Worm (Caenorhabditis elegans): ENCODE results near the gene rpl-36.

Gene rpl-36

DNA sequence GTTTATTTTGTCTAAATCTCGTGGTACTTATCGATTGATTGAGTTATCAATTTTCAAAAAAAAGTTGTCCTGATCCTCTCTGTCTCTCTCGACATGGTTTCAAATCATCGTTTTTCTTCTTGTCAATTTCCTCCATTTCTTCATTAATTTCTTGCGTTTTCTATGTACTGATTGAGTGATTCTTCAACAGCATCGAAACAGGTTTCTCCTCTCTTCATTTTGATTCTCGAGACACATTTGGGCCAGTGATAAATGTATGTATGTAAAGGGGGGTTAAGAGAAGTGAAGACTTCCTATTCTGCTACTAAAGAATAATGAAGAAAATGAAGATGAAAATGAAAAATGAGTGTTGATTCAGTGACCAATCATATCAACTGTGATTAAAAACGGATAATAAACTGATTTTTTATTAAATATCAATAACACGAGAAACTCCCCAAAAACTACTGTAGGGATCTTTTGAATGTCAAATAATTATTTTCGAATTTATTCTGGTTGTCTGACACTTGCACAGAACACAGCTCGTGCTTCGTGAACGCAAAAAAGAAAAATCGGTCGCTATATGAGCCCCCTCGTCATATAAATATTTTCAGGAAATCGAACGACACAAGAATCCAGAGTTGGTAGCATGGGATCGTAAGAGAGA lies 23.2 kb downstream of the rpl-36 start:
- TF ChIP-seq ztf-23 (GFP tag; IDR thresholded peaks at IDR 0.05) = no peak
- no peak for TF ChIP-seq tab-1 (GFP tag; IDR thresholded peaks at IDR 0.05)
- TF ChIP-seq klf-2 (GFP tag; conservative IDR thresholded peaks at IDR 0.05) = no peak
- TF ChIP-seq cog-1 (tag; optimal IDR thresholded peaks at IDR 0.05) = no peak
- TF ChIP-seq ztf-29 (GFP tag; IDR thresholded peaks at IDR 0.05) = no peak
- TF ChIP-seq med-1 (GFP tag; optimal IDR thresholded peaks at IDR 0.05; ENCODE audit: insufficient read depth) = no peak
- TF ChIP-seq T22C8.4 (GFP tag; IDR thresholded peaks at IDR 0.05) = no peak
- TF ChIP-seq flt-1 (GFP tag; IDR thresholded peaks at IDR 0.05) = no peak
- TF ChIP-seq ref-1 (GFP tag; conservative IDR thresholded peaks at IDR 0.05) = no peak

DNA sequence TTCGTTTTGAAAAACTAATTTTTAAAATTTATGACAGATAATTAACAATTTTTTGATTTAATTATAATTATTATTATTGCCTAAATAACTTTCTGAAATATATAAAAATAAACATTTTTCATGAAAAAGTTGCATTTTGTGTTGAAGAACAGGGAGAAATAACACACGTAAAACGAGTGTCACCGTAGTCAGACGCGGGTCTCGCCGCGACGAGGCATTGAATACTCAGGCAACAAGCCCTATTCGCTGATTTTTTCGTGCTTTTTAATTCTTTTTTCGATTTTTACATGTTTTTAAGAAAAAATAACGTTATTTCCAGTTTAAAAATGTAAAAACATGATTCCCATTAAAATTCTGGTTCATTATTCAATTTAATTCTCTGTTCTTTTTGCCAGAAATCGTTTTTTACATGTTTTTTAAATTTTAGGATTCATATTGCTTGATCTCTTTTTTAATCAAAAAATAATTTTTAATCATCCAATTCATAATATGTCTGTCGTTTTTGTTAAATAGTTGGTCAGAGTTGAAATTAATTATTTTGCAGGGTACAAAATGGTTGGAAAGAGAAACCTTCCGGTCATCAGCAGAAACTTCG lies 27.9 kb downstream of the rpl-36 start, which contains the start of gene rpl-6:
TSS of gene rpl-6 (plus strand) at position 545 of the 595 bp plus-strand sequence.
- TF ChIP-seq flt-1 (GFP tag; IDR thresholded peaks at IDR 0.05) = 0 out of 2 replicates have a peak, but pooled peaks have one; percentile 13
- 0 out of 2 replicates have a peak, but pooled peaks have one; percentile 28 for TF ChIP-seq ztf-23 (GFP tag; IDR thresholded peaks at IDR 0.05)
- peak; percentile 66 for TF ChIP-seq cog-1 (tag; optimal IDR thresholded peaks at IDR 0.05)
- peak; percentile 61; the same call in 1 of the 2 replicates for TF ChIP-seq ztf-29 (GFP tag; IDR thresholded peaks at IDR 0.05)
- TF ChIP-seq T22C8.4 (GFP tag; IDR thresholded peaks at IDR 0.05) = no peak

- TF ChIP-seq med-1 (GFP tag; optimal IDR thresholded peaks at IDR 0.05; ENCODE audit: insufficient read depth) (no peak), ref-1 (GFP tag; conservative IDR thresholded peaks at IDR 0.05) (no peak), flt-1 (GFP tag; IDR thresholded peaks at IDR 0.05) (no peak), cog-1 (tag; optimal IDR thresholded peaks at IDR 0.05) (no peak), ztf-29 (GFP tag; IDR thresholded peaks at IDR 0.05) (no peak), klf-2 (GFP tag; conservative IDR thresholded peaks at IDR 0.05) (no peak), ztf-23 (GFP tag; IDR thresholded peaks at IDR 0.05) (no peak), tab-1 (GFP tag; IDR thresholded peaks at IDR 0.05) (no peak), T22C8.4 (GFP tag; IDR thresholded peaks at IDR 0.05) (no peak)
These were observed 29.7 kb downstream of the rpl-36 start, which contains the start of gene R151.2 for ce11 chrIII:7209721-7210120. Gene R151.2, plus strand, starts transcription at chrIII:7209967.

ce11 chrIII:7210486-7210885 lies 30.4 kb downstream of the rpl-36 start:
- TF ChIP-seq med-1 (GFP tag; optimal IDR thresholded peaks at IDR 0.05; ENCODE audit: insufficient read depth) (no peak), cog-1 (tag; optimal IDR thresholded peaks at IDR 0.05) (no peak), flt-1 (GFP tag; IDR thresholded peaks at IDR 0.05) (no peak), ztf-29 (GFP tag; IDR thresholded peaks at IDR 0.05) (no peak), ref-1 (GFP tag; conservative IDR thresholded peaks at IDR 0.05) (no peak), klf-2 (GFP tag; conservative IDR thresholded peaks at IDR 0.05) (no peak), ztf-23 (GFP tag; IDR thresholded peaks at IDR 0.05) (no peak), T22C8.4 (GFP tag; IDR thresholded peaks at IDR 0.05) (no peak), tab-1 (GFP tag; IDR thresholded peaks at IDR 0.05) (no peak)

DNA sequence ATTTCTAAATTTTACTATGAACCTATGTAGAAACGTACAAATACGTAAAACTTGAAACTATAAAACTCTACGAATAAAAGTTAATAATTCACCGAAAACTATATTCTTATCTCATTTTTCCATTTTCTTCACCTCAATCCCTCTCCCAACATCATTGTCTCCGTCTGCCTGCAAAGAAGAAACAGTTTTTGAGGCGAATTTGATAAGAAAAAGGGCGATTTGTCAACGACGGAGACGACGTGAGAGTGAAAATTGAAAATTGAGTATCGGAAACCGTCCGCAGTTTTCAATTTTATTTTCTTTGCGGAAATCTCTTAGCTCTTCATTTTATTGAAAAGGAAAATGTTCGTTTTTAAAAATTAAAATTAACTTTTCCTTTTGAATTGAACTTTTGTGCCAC lies 32.0 kb downstream of the rpl-36 start:
- TF ChIP-seq klf-2 (GFP tag; conservative IDR thresholded peaks at IDR 0.05) = no peak
- no peak for TF ChIP-seq ztf-23 (GFP tag; IDR thresholded peaks at IDR 0.05)
- TF ChIP-seq flt-1 (GFP tag; IDR thresholded peaks at IDR 0.05) = no peak
- no peak for TF ChIP-seq tab-1 (GFP tag; IDR thresholded peaks at IDR 0.05)
- TF ChIP-seq ref-1 (GFP tag; conservative IDR thresholded peaks at IDR 0.05) = no peak
- TF ChIP-seq ztf-29 (GFP tag; IDR thresholded peaks at IDR 0.05) = no peak
- no peak for TF ChIP-seq cog-1 (tag; optimal IDR thresholded peaks at IDR 0.05)
- no peak for TF ChIP-seq T22C8.4 (GFP tag; IDR thresholded peaks at IDR 0.05)
- TF ChIP-seq med-1 (GFP tag; optimal IDR thresholded peaks at IDR 0.05; ENCODE audit: insufficient read depth) = no peak

DNA sequence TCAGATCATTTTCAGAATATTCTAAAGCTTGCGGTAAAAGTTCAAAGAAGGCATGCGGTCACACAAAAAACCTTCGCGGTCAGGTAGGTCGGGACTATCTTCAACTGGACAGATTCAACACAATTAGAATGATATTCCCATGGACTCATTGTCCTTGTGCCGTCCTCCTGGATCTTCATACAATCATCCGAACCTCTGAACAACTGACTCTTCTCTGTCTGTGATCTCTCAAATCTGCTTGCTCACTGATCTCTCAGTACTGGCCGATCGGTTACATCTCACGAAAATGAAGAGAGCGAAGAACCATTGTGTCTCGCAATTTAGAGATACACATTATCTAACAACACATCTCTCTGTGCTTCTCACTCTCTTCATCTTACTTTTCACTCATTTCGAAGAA lies 35.5 kb downstream of the rpl-36 start:
- TF ChIP-seq ref-1 (GFP tag; conservative IDR thresholded peaks at IDR 0.05) = no peak
- no peak for TF ChIP-seq cog-1 (tag; optimal IDR thresholded peaks at IDR 0.05)
- TF ChIP-seq flt-1 (GFP tag; IDR thresholded peaks at IDR 0.05) = no peak
- no peak for TF ChIP-seq ztf-29 (GFP tag; IDR thresholded peaks at IDR 0.05)
- no peak for TF ChIP-seq tab-1 (GFP tag; IDR thresholded peaks at IDR 0.05)
- no peak for TF ChIP-seq klf-2 (GFP tag; conservative IDR thresholded peaks at IDR 0.05)
- no peak for TF ChIP-seq med-1 (GFP tag; optimal IDR thresholded peaks at IDR 0.05; ENCODE audit: insufficient read depth)
- no peak for TF ChIP-seq T22C8.4 (GFP tag; IDR thresholded peaks at IDR 0.05)
- TF ChIP-seq ztf-23 (GFP tag; IDR thresholded peaks at IDR 0.05) = no peak

- TF ChIP-seq ref-1 (GFP tag; conservative IDR thresholded peaks at IDR 0.05) (no peak), ztf-29 (GFP tag; IDR thresholded peaks at IDR 0.05) (no peak), klf-2 (GFP tag; conservative IDR thresholded peaks at IDR 0.05) (no peak), cog-1 (tag; optimal IDR thresholded peaks at IDR 0.05) (no peak), flt-1 (GFP tag; IDR thresholded peaks at IDR 0.05) (no peak), tab-1 (GFP tag; IDR thresholded peaks at IDR 0.05) (no peak), ztf-23 (GFP tag; IDR thresholded peaks at IDR 0.05) (no peak), T22C8.4 (GFP tag; IDR thresholded peaks at IDR 0.05) (no peak), med-1 (GFP tag; optimal IDR thresholded peaks at IDR 0.05; ENCODE audit: insufficient read depth) (no peak)
These were observed 36.2 kb downstream of the rpl-36 start, which contains the start of gene R151.1 for ce11 chrIII:7216226-7216625. Gene R151.1, plus strand, starts transcription at chrIII:7216526.

DNA sequence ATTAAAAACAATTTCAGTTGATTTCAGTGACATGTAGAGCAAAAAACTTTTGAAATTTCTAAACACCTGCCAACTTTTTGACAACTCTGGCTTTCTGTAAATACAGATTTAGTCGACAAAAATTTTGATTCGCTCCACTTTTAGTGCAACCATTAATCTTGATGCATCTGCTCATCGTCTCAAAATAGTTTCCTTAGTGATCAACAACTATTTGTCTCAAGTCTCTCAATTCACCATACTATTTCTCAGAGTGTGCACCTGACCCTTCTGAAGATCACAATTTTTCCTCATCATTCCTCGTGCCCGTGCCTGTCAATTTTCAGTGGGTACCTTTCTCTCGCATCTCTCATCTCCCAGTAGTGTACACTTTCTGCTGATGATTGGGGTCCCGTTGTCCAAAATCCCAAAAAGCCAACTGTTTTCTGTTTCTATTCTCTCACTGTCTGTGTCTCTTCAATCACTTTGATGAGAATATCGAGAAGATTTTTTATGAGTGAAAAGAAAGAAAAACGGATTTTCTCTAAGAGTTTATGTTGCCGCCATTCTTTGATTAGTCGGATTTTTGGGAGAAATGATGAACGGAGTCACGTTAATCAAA lies 37.0 kb downstream of the rpl-36 start:
- TF ChIP-seq ref-1 (GFP tag; conservative IDR thresholded peaks at IDR 0.05) (no peak), med-1 (GFP tag; optimal IDR thresholded peaks at IDR 0.05; ENCODE audit: insufficient read depth) (no peak), tab-1 (GFP tag; IDR thresholded peaks at IDR 0.05) (no peak), T22C8.4 (GFP tag; IDR thresholded peaks at IDR 0.05) (no peak), cog-1 (tag; optimal IDR thresholded peaks at IDR 0.05) (no peak), ztf-23 (GFP tag; IDR thresholded peaks at IDR 0.05) (no peak), flt-1 (GFP tag; IDR thresholded peaks at IDR 0.05) (no peak), klf-2 (GFP tag; conservative IDR thresholded peaks at IDR 0.05) (no peak), ztf-29 (GFP tag; IDR thresholded peaks at IDR 0.05) (no peak)

ce11 chrIII:7221103-7221502 lies 41.1 kb downstream of the rpl-36 start:
- TF ChIP-seq med-1 (GFP tag; optimal IDR thresholded peaks at IDR 0.05; ENCODE audit: insufficient read depth) = no peak
- TF ChIP-seq cog-1 (tag; optimal IDR thresholded peaks at IDR 0.05) = no peak
- TF ChIP-seq T22C8.4 (GFP tag; IDR thresholded peaks at IDR 0.05) = no peak
- no peak for TF ChIP-seq tab-1 (GFP tag; IDR thresholded peaks at IDR 0.05)
- TF ChIP-seq klf-2 (GFP tag; conservative IDR thresholded peaks at IDR 0.05) = no peak
- no peak for TF ChIP-seq ztf-29 (GFP tag; IDR thresholded peaks at IDR 0.05)
- no peak for TF ChIP-seq ref-1 (GFP tag; conservative IDR thresholded peaks at IDR 0.05)
- TF ChIP-seq flt-1 (GFP tag; IDR thresholded peaks at IDR 0.05) = no peak
- no peak for TF ChIP-seq ztf-23 (GFP tag; IDR thresholded peaks at IDR 0.05)
